Worm (Caenorhabditis elegans) whole organism, early embryonic: ENCODE data around the gene parn-1.

Source experiments
- B0310.2 ChIP-seq: sonication (generic microtip); optimal IDR thresholded peaks from 2 replicates; lab custom pipeline; 2016; ENCODE audit warnings: mild to moderate bottlenecking, missing genetic modification characterization, missing compliant biosample characterization
- F13C5.2 ChIP-seq: sonication (generic microtip); optimal IDR thresholded peaks from 2 replicates; lab custom pipeline; 2017; ENCODE audit warnings: mild to moderate bottlenecking, missing genetic modification characterization, inconsistent platforms, missing compliant biosample characterization
- aly-1 ChIP-seq: sonication (generic microtip); optimal IDR thresholded peaks from 2 replicates; lab custom pipeline; 2016; ENCODE audit warnings: missing genetic modification characterization, missing compliant biosample characterization
- ama-1 ChIP-seq: fragments of 150-350 bp; optimal IDR thresholded peaks from 2 replicates; lab custom pipeline; 2014
- ceh-13 ChIP-seq: fragments of 200-800 bp; sonication (Bioruptor generic); optimal IDR thresholded peaks from 2 replicates; lab custom pipeline; 2018; ENCODE audit warnings: mild to moderate bottlenecking, missing genetic modification characterization, missing compliant biosample characterization
- ceh-36 ChIP-seq: sonication (generic microtip); optimal IDR thresholded peaks from 2 replicates; lab custom pipeline; 2016; ENCODE audit warnings: missing genetic modification characterization, inconsistent platforms, missing compliant biosample characterization
- ets-7 ChIP-seq: sonication (generic microtip); optimal IDR thresholded peaks from 2 replicates; lab custom pipeline; 2016; ENCODE audit warnings: missing genotype, missing genetic modification characterization, missing compliant biosample characterization
- flt-1 ChIP-seq: fragments of 200-800 bp; sonication (Bioruptor generic); IDR thresholded peaks from 2 replicates; pipeline ENCODE4 v1.3.6; 2022; ENCODE audit warnings: missing genetic modification characterization, missing compliant biosample characterization
- hmbx-1 ChIP-seq: sonication (generic microtip); optimal IDR thresholded peaks from 2 replicates; lab custom pipeline; 2016; ENCODE audit warnings: mild to moderate bottlenecking, missing genetic modification characterization, missing compliant biosample characterization
- hmg-4 ChIP-seq: fragments of 200-800 bp; sonication (Bioruptor generic); optimal IDR thresholded peaks from 2 replicates; lab custom pipeline; 2018; ENCODE audit warnings: mild to moderate bottlenecking, missing genetic modification characterization, missing compliant biosample characterization
- hnd-1 ChIP-seq: sonication (generic microtip); optimal IDR thresholded peaks from 2 replicates; lab custom pipeline; 2016; ENCODE audit warnings: missing genetic modification characterization, missing compliant biosample characterization
- pes-1 ChIP-seq: fragments of 200-800 bp; sonication (Bioruptor generic); IDR thresholded peaks from 2 replicates; pipeline ENCODE4 v1.3.6; 2022; ENCODE audit warnings: missing genetic modification reagents, missing genetic modification characterization, missing compliant biosample characterization
- scrt-1 ChIP-seq: fragments of 200-800 bp; sonication (Bioruptor generic); IDR thresholded peaks from 2 replicates; pipeline ENCODE4 v1.3.6; 2022; ENCODE audit warnings: missing genetic modification characterization, missing compliant biosample characterization
- sea-1 ChIP-seq: fragments of 200-800 bp; sonication (Bioruptor generic); conservative IDR thresholded peaks from 2 replicates; pipeline ENCODE4 v1.3.6; 2022; ENCODE audit warnings: missing genetic modification characterization, missing compliant biosample characterization
- tbx-11 ChIP-seq: fragments of 200-800 bp; sonication (Bioruptor generic); IDR thresholded peaks from 2 replicates; pipeline ENCODE4 v1.3.6; 2022; ENCODE audit warnings: missing genetic modification characterization, missing compliant biosample characterization
- tbx-37 ChIP-seq: fragments of 200-800 bp; sonication (Bioruptor generic); conservative IDR thresholded peaks from 2 replicates; pipeline ENCODE4 v1.3.6; 2022; ENCODE audit warnings: missing genetic modification reagents, missing genetic modification characterization, missing compliant biosample characterization
- tra-4 ChIP-seq: sonication (generic microtip); optimal IDR thresholded peaks from 2 replicates; lab custom pipeline; 2017; ENCODE audit warnings: missing genetic modification characterization, missing compliant biosample characterization

Gene parn-1

DNA sequence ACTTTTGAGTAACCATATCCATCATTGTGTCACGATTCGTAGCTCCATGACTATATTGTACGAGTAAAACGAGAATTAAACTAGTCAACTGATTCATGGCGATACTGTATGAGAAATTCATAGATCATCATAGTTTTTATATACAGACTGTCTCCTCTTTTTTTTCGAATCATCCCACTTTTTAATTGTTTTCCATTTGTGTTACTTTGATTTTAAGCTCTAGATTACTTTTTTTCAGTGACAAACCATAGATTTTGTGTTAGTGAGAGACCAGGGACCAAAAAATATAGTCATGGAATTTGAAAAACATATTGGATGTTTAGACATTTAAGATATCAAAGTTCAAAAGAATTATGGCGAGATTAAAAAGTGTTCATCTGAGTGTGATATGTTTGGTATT, 16.9 kb upstream of the parn-1 start, which contains the start of gene R11D1.3:
Gene R11D1.3 (minus strand): TSS at position 101 of the 400 bp plus-strand sequence.
- TF ChIP-seq hmbx-1 (tag; lab: Kevin White, UChicago) (no peak), flt-1 (no peak), tra-4 (tag; lab: Kevin White, UChicago) (no peak), pes-1 (GFP tag; lab: Robert Waterston, UW) (no peak), scrt-1 (GFP tag; lab: Robert Waterston, UW) (no peak), ceh-13 (GFP tag; lab: Kevin White, UChicago) (no peak), aly-1 (tag; lab: Kevin White, UChicago) (no peak), F13C5.2 (tag; lab: Kevin White, UChicago) (no peak), tbx-11 (no peak)

DNA sequence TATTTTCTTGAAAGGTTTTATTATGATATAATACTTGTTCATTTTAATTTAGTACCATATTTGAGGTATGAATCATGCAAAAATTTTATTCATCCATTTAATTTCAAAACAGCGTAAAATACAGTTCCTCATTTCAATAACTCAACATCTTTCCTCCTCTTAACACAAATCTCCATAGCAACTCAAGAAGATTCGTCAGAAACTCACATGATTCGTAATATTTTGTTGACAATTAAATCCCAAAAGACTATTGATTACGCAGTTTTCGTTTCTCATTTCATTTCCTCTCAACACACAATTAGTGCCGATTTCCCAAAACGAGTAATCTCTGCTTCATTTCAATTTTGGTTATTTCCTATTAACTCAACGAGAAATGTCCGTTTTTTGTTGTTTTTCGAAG, 13.2 kb upstream of the parn-1 start, which contains the start of gene R11D1.2:
Gene R11D1.2 (plus strand): TSS at position 301 of the 400 bp plus-strand sequence.
- TF ChIP-seq ama-1 (lab: Kevin White, UChicago) (no peak), F13C5.2 (tag; lab: Kevin White, UChicago) (no peak), B0310.2 (tag; lab: Kevin White, UChicago) (no peak), flt-1 (no peak), ets-7 (no peak), hmg-4 (GFP tag; lab: Kevin White, UChicago) (no peak), ceh-13 (GFP tag; lab: Kevin White, UChicago) (no peak), hnd-1 (tag; lab: Kevin White, UChicago) (no peak), ceh-36 (tag; lab: Kevin White, UChicago) (no peak), tra-4 (tag; lab: Kevin White, UChicago) (no peak), aly-1 (tag; lab: Kevin White, UChicago) (no peak), scrt-1 (GFP tag; lab: Robert Waterston, UW) (no peak), tbx-11 (no peak), hmbx-1 (tag; lab: Kevin White, UChicago) (no peak), pes-1 (GFP tag; lab: Robert Waterston, UW) (no peak), sea-1 (GFP tag; lab: Robert Waterston, UW) (no peak), tbx-37 (no peak)

DNA sequence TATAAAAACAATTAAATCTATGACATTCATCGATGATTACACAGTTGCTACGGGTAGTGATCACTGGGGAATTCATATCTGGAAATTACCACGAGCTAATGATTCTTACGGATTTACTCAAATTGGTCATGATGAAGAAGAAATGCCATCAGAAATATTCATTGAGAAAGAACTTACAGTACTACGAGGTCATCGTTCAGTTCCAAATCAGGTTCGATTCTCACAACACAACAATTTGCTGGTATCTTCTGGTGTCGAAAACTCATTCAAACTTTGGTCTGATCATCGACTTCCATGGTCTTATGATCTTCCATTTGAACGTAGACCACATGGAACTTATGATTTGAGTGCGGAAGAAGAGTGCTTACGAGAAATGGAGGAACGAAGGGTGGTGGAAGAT, 11.5 kb upstream of the parn-1 start:
- TF ChIP-seq scrt-1 (GFP tag; lab: Robert Waterston, UW): no peak
- TF ChIP-seq B0310.2 (tag; lab: Kevin White, UChicago): no peak
- no peak for TF ChIP-seq pes-1 (GFP tag; lab: Robert Waterston, UW)
- TF ChIP-seq F13C5.2 (tag; lab: Kevin White, UChicago): no peak
- TF ChIP-seq tbx-11: no peak
- no peak for TF ChIP-seq ets-7
- no peak for TF ChIP-seq ceh-13 (GFP tag; lab: Kevin White, UChicago)
- TF ChIP-seq ceh-36 (tag; lab: Kevin White, UChicago): no peak

DNA sequence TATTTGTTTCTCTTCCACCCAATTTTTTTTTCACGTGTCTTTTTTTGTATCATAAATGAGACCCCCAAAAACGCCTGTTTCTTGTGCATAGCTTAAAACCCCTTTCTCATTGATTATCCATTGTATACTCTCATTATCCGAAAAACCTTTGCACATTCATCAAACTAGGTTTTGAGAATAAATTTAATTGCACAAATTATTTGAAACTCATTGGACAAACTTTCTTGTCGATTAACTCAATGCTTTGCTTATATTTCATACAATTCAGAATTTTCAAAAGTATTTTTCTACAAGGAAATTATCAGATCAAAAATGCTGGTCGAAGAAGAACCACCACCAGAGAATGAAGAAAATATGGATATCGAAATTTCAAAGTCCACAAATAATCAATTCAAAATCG, 9.0 kb upstream of the parn-1 start, which contains the start of gene R11D1.1:
Gene R11D1.1 (plus strand): TSS at position 301 of the 400 bp plus-strand sequence.
- no peak for TF ChIP-seq pes-1 (GFP tag; lab: Robert Waterston, UW)
- TF ChIP-seq scrt-1 (GFP tag; lab: Robert Waterston, UW): no peak
- no peak for TF ChIP-seq B0310.2 (tag; lab: Kevin White, UChicago)
- TF ChIP-seq tra-4 (tag; lab: Kevin White, UChicago): no peak
- no peak for TF ChIP-seq hnd-1 (tag; lab: Kevin White, UChicago)
- no peak for TF ChIP-seq flt-1
- TF ChIP-seq ceh-13 (GFP tag; lab: Kevin White, UChicago): no peak
- TF ChIP-seq sea-1 (GFP tag; lab: Robert Waterston, UW): no peak
- TF ChIP-seq tbx-37: no peak
- TF ChIP-seq F13C5.2 (tag; lab: Kevin White, UChicago): no peak
- no peak for TF ChIP-seq ama-1 (lab: Kevin White, UChicago)
- TF ChIP-seq ets-7: no peak
- no peak for TF ChIP-seq ceh-36 (tag; lab: Kevin White, UChicago)
- no peak for TF ChIP-seq aly-1 (tag; lab: Kevin White, UChicago)

DNA sequence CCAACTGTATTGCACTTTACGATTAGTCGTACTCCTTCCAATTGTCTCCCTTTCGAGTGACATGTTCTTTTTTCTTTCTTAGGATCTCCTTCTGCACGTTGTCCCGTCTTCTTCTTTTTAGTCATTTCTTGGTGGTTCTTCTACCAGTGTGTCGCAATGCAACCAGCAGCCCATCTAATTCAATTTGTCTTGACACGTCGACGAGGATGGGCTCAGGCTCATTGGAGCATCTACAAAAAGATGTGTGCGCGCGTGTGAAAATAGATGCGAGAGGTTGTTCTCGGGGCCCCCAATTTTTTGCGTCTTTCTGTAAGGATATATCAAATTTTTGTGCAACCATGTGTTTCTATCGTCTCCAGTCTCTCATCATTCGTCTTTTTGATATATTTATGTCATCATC, 6.6 kb upstream of the parn-1 start:
- TF ChIP-seq F13C5.2 (tag; lab: Kevin White, UChicago): no peak
- no peak for TF ChIP-seq ets-7
- no peak for TF ChIP-seq sea-1 (GFP tag; lab: Robert Waterston, UW)
- no peak for TF ChIP-seq tbx-11

DNA sequence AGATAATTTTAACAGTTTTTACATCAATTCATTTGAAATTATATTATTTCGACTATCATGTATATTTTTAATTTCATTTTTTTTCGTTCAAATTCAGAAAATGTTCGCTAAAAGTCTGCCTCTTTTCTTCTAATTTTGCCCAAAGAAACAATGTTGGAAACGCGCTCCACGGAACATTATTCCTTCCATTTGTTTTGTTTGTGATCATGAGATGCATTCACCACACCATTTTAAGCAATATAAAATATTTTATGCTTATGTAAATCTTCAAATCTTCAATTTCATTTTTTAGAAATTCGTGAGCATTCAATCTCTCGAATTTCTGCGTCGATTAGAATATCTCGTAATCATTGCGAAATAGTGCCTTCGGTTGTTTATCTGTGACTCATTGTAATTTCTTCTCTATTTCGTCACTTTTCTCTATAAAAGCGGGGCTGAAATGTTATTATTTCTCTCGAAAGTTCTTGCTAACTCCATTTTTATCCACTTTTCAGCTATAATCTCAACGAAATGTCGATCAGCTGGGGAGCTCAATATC, 2.4 kb upstream of the parn-1 start, which contains the start of gene istr-1:
Gene istr-1 (plus strand): TSS at position 495 of the 538 bp plus-strand sequence.
- TF ChIP-seq tbx-37: no peak
- TF ChIP-seq aly-1 (tag; lab: Kevin White, UChicago): no peak
- TF ChIP-seq sea-1 (GFP tag; lab: Robert Waterston, UW): no peak
- TF ChIP-seq hmg-4 (GFP tag; lab: Kevin White, UChicago): no peak

DNA sequence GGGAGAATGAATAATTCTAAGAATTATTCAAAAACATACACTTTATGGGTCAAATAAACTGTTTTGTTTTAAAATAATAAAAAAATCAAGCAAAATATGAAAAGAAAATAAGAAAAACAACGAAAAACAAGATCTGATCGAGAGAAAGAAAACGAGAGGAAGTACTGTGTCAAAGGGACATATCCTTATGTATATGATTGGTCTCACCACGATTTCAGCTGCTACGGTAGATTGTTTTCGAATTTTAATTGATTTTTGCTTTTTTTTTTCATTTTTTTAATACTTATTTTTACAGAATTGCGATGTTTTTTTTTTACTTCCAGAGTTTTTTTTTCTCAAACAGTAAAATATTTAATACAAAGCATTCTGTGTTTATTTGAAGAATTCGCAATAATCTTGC, 1.7 kb upstream of the parn-1 start:
- TF ChIP-seq ceh-13 (GFP tag; lab: Kevin White, UChicago) (no peak), tbx-37 (no peak), sea-1 (GFP tag; lab: Robert Waterston, UW) (no peak), ets-7 (no peak), B0310.2 (tag; lab: Kevin White, UChicago) (no peak), pes-1 (GFP tag; lab: Robert Waterston, UW) (no peak), F13C5.2 (tag; lab: Kevin White, UChicago) (no peak), tbx-11 (no peak), ama-1 (lab: Kevin White, UChicago) (no peak), tra-4 (tag; lab: Kevin White, UChicago) (no peak), ceh-36 (tag; lab: Kevin White, UChicago) (no peak), hnd-1 (tag; lab: Kevin White, UChicago) (no peak), hmbx-1 (tag; lab: Kevin White, UChicago) (no peak), scrt-1 (GFP tag; lab: Robert Waterston, UW) (no peak), aly-1 (tag; lab: Kevin White, UChicago) (no peak), flt-1 (no peak), hmg-4 (GFP tag; lab: Kevin White, UChicago) (no peak)
